Worm (Caenorhabditis elegans): ENCODE results near the gene fipr-17.

fipr-17 gene

DNA sequence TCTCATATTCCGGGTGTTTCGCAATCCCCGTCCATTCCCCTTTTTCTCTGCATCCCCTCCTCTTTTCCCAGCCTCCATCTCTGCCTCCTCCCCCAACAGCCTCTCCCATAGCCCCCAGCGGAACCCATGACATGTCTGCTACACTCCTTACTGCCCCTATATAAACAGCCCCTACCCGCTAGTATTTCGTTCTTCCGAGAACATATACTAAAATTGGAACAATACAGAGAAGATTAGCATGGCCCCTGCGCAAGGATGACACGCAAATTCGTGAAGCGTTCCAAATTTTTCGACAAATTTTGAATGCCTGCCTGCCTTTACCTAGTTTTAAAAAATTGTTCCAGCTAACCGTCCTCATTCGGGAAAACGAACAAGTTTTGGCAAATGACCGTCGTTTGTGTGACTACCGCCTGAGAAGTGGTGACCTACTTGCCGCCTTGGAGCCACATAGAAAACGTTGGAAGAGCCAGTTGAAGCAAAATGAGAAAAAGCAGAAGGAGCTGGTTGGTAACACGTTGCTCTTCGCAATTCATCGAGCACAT is 17.8 kb downstream of the fipr-17 start (continued):
- TF ChIP-seq ceh-63 (GFP tag; optimal IDR thresholded peaks at IDR 0.05) (peak; percentile 80), fkh-4 (tag; optimal IDR thresholded peaks at IDR 0.05; ENCODE audit: borderline replicate concordance) (peak; percentile 77), Y116A8C.19 (tag; optimal IDR thresholded peaks at IDR 0.05; ENCODE audit: borderline replicate concordance) (peak; percentile 75), lin-13 (GFP tag; optimal IDR thresholded peaks at IDR 0.05) (peak; percentile 93), nhr-77 (tag; optimal IDR thresholded peaks at IDR 0.05) (peak; percentile 95), alr-1 (tag; optimal IDR thresholded peaks at IDR 0.05; ENCODE audit: borderline replicate concordance) (no peak), ets-5 (GFP tag; IDR thresholded peaks at IDR 0.05) (no peak), nhr-11 (tag; optimal IDR thresholded peaks at IDR 0.05) (peak; percentile 91), nhr-76 (tag; optimal IDR thresholded peaks at IDR 0.05) (peak; percentile 86), sptf-1 (tag; optimal IDR thresholded peaks at IDR 0.05) (no peak), hlh-17 (GFP tag; optimal IDR thresholded peaks at IDR 0.05; ENCODE audit: borderline replicate concordance) (no peak), sox-4 (tag; optimal IDR thresholded peaks at IDR 0.05) (peak; percentile 96), isw-1 (GFP tag; IDR thresholded peaks at IDR 0.05) (peak; percentile 94), C16A3.4 (tag; optimal IDR thresholded peaks at IDR 0.05) (peak; percentile 95), ztf-11 (tag; optimal IDR thresholded peaks at IDR 0.05) (peak in 1 of 2 experiments; percentile 95), tbx-2 (tag; optimal IDR thresholded peaks at IDR 0.05) (peak; percentile 96), ztf-4 (tag; optimal IDR thresholded peaks at IDR 0.05) (peak; percentile 97), nhr-237 (tag; optimal IDR thresholded peaks at IDR 0.05) (peak; percentile 80), lin-39 (tag; optimal IDR thresholded peaks at IDR 0.05) (peak; percentile 91), hlh-4 (tag; optimal IDR thresholded peaks at IDR 0.05) (peak; percentile 30), efl-1 (optimal IDR thresholded peaks at IDR 0.05) (peak; percentile 91), efl-1 (GFP tag; optimal IDR thresholded peaks at IDR 0.05 in 1 of 2) (peak; percentile 81 to 98), unc-30 (tag; optimal IDR thresholded peaks at IDR 0.05) (peak; percentile 45), nhr-47 (tag; optimal IDR thresholded peaks at IDR 0.05) (peak; percentile 99), vab-15 (tag; optimal IDR thresholded peaks at IDR 0.05) (peak; percentile 86), unc-98 (GFP tag; IDR thresholded peaks at IDR 0.05) (peak; percentile 88), aly-2 (tag; optimal IDR thresholded peaks at IDR 0.05) (peak; percentile 98), ceh-88 (GFP tag; IDR thresholded peaks at IDR 0.05) (peak; percentile 96), ceh-8 (GFP tag; optimal IDR thresholded peaks at IDR 0.05) (peak; percentile 97), irx-1 (tag; optimal IDR thresholded peaks at IDR 0.05) (peak; percentile 97), jun-1 (tag; optimal IDR thresholded peaks at IDR 0.05) (peak; percentile 97), F16B12.6 (tag; optimal IDR thresholded peaks at IDR 0.05) (peak; percentile 65), efl-3 (GFP tag; optimal IDR thresholded peaks at IDR 0.05) (peak; percentile 92), rnt-1 (tag; optimal IDR thresholded peaks at IDR 0.05) (peak; percentile 96), nhr-90 (tag; optimal IDR thresholded peaks at IDR 0.05; ENCODE audit: poor library complexity) (peak; percentile 98), ama-1 (optimal IDR thresholded peaks at IDR 0.05) (peak; percentile 76), snpc-4 (tag; optimal IDR thresholded peaks at IDR 0.05) (peak; percentile 100), nhr-12 (tag; optimal IDR thresholded peaks at IDR 0.05) (peak; percentile 62), ces-1 (GFP tag; optimal IDR thresholded peaks at IDR 0.05) (no peak), elt-3 (tag; optimal IDR thresholded peaks at IDR 0.05) (peak in 5 of 6 experiments; percentile 15 to 95 (median 80)), blmp-1 (tag; optimal IDR thresholded peaks at IDR 0.05) (peak; percentile 83), ceh-90 (tag; optimal IDR thresholded peaks at IDR 0.05) (peak; percentile 68), elt-2 (tag; optimal IDR thresholded peaks at IDR 0.05) (peak; percentile 79), snu-23 (GFP tag; optimal IDR thresholded peaks at IDR 0.05) (peak; percentile 98), mep-1 (tag; optimal IDR thresholded peaks at IDR 0.05) (peak; percentile 98), lir-3 (tag; optimal IDR thresholded peaks at IDR 0.05; ENCODE audit: poor library complexity) (peak; percentile 91), dsc-1 (tag; optimal IDR thresholded peaks at IDR 0.05) (peak; percentile 99), grh-1 (GFP tag; IDR thresholded peaks at IDR 0.05) (peak; percentile 94), unc-86 (tag; optimal IDR thresholded peaks at IDR 0.05) (peak; percentile 97), egl-13 (tag; optimal IDR thresholded peaks at IDR 0.05) (peak; percentile 98), C34B4.2 (tag; optimal IDR thresholded peaks at IDR 0.05) (peak; percentile 38), C04F5.9 (tag; optimal IDR thresholded peaks at IDR 0.05) (peak; percentile 88), nhr-20 (tag; optimal IDR thresholded peaks at IDR 0.05) (peak; percentile 97)

All from whole organism, L1 larva.